Worm (Caenorhabditis elegans): ENCODE results near the gene F43G6.17.

DNA sequence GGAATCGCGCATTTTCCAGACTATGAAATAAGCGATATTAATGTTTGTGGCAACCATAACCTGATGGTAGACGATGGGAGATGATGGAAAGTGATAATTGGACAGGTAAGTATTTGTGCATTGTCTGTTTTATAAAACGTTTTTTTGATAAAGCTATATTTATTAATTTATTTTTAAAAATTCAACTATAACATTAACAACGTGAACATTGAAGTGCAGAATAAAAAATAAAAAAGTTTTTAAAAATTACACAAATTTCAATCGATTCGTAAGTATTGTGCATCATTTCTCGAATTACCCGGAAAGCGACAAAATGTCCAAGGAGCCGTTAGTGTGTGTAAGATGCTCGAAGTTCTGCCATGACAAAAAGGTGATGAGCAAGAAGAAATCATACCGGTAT, 3.7 kb downstream of the F43G6.17 start, which contains the start of gene jmjd-1.1:
- no peak for TF ChIP-seq T22C8.4 (GFP tag; IDR thresholded peaks at IDR 0.05)
- TF ChIP-seq ztf-29 (GFP tag; IDR thresholded peaks at IDR 0.05), result no peak
- TF ChIP-seq cog-1 (tag; optimal IDR thresholded peaks at IDR 0.05), result no peak
- no peak for TF ChIP-seq klf-2 (GFP tag; conservative IDR thresholded peaks at IDR 0.05)
- no peak for TF ChIP-seq flt-1 (GFP tag; IDR thresholded peaks at IDR 0.05)
- no peak for TF ChIP-seq ref-1 (GFP tag; conservative IDR thresholded peaks at IDR 0.05)
